Worm (Caenorhabditis elegans): Measurements from ENCODE around the gene svh-5.

DNA sequence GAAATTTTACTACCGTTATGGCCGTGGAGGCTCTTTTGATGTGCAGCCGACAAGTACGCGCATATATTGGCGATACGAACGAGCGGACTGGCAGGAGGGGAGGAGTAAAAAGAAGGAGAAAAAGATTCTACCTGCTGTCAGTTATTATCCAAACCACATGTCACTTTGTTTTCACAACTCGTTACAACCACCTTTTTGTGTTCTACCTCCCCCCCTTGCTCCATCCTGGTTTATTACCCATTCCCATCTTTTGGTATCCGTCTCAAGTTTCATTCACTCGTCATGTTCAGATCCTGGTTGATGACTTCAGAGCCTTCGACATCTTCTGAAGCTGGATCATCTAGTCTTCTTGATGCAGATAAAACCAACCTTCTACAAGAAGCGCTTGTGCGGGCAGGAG is 30.0 kb upstream of the svh-5 start, which contains the start of gene psa-3:
- TF ChIP-seq hmbx-1 (tag; optimal IDR thresholded peaks at IDR 0.05) (no peak), tbx-37 (GFP tag; conservative IDR thresholded peaks at IDR 0.05) (no peak), ama-1 (optimal IDR thresholded peaks at IDR 0.05) (no peak), ceh-36 (tag; optimal IDR thresholded peaks at IDR 0.05) (no peak), aly-1 (tag; optimal IDR thresholded peaks at IDR 0.05) (no peak), F13C5.2 (tag; optimal IDR thresholded peaks at IDR 0.05) (no peak), scrt-1 (GFP tag; IDR thresholded peaks at IDR 0.05) (no peak), flt-1 (GFP tag; IDR thresholded peaks at IDR 0.05) (no peak)

Measured in whole organism, early embryonic.